Worm (Caenorhabditis elegans) whole organism, mixed stage, embryonic: ENCODE results near the gene rsf-1.

Experiments used
- M03D4.4 ChIP-seq: sonication (generic microtip); optimal IDR thresholded peaks from 2 replicates; lab custom pipeline; 2017; ENCODE audit warnings: mild to moderate bottlenecking, missing genetic modification characterization, missing compliant biosample characterization
- bed-3 ChIP-seq: fragments of 200-800 bp; sonication (Bioruptor generic); optimal IDR thresholded peaks from 3 replicates; lab custom pipeline; 2018; ENCODE audit warnings: mild to moderate bottlenecking, missing genetic modification characterization, moderate library complexity, missing compliant biosample characterization
- blmp-1 ChIP-seq: fragments of 150-350 bp; optimal IDR thresholded peaks from 2 replicates; lab custom pipeline; 2014; ENCODE audit warnings: missing biosample characterization, missing genetic modification characterization
- ceh-43 ChIP-seq: fragments of 200-800 bp; sonication (Bioruptor generic); optimal IDR thresholded peaks from 2 replicates; lab custom pipeline; 2018; ENCODE audit warnings: mild to moderate bottlenecking, missing genetic modification characterization, moderate library complexity, missing compliant biosample characterization
- ceh-83 ChIP-seq: fragments of 200-800 bp; sonication (Bioruptor generic); optimal IDR thresholded peaks from 2 replicates; lab custom pipeline; 2018; ENCODE audit warnings: mild to moderate bottlenecking, missing genetic modification characterization, missing compliant biosample characterization
- cnd-1 ChIP-seq: fragments of 200-800 bp; sonication (Bioruptor generic); optimal IDR thresholded peaks from 2 replicates; lab custom pipeline; 2018; ENCODE audit warnings: mild to moderate bottlenecking, missing genetic modification characterization, missing compliant biosample characterization
- drap-1 ChIP-seq: fragments of 200-800 bp; sonication (Bioruptor generic); optimal IDR thresholded peaks from 3 replicates; lab custom pipeline; 2018; ENCODE audit warnings: mild to moderate bottlenecking, missing genetic modification characterization, missing compliant biosample characterization
- elt-1 ChIP-seq: sonication (generic microtip); optimal IDR thresholded peaks from 2 replicates; lab custom pipeline; 2017; ENCODE audit warnings: missing genetic modification characterization, mild to moderate bottlenecking, missing compliant biosample characterization, antibody characterized with exemption, moderate library complexity, borderline replicate concordance; ENCODE audit not compliant: insufficient read depth
- elt-3 ChIP-seq: fragments of 150-350 bp; optimal IDR thresholded peaks from 2 replicates; lab custom pipeline; 2014; ENCODE audit warnings: missing biosample characterization, missing genetic modification characterization
- flh-1 ChIP-seq: fragments of 200-800 bp; sonication (Bioruptor generic); optimal IDR thresholded peaks from 2 replicates; lab custom pipeline; 2018; ENCODE audit warnings: mild to moderate bottlenecking, missing genetic modification characterization, moderate library complexity, missing compliant biosample characterization
- ham-2 ChIP-seq: fragments of 200-800 bp; sonication (Bioruptor generic); optimal IDR thresholded peaks from 2 replicates; lab custom pipeline; 2018; ENCODE audit warnings: mild to moderate bottlenecking, missing genetic modification characterization, missing compliant biosample characterization
- hlh-1 ChIP-seq: fragments of 150-350 bp; optimal IDR thresholded peaks from 2 replicates; lab custom pipeline; 2014; ENCODE audit warnings: missing biosample characterization, missing genetic modification reagents, missing genetic modification characterization
- lin-13 ChIP-seq: fragments of 150-350 bp; optimal IDR thresholded peaks from 2 replicates; lab custom pipeline; 2014; ENCODE audit warnings: missing biosample characterization, missing genetic modification characterization
- lin-32 ChIP-seq: fragments of 200-800 bp; sonication (Bioruptor generic); optimal IDR thresholded peaks from 2 replicates; lab custom pipeline; 2018; ENCODE audit warnings: mild to moderate bottlenecking, missing genetic modification characterization, missing compliant biosample characterization
- lsy-2 ChIP-seq: fragments of 150-350 bp; optimal IDR thresholded peaks from 2 replicates; lab custom pipeline; 2014; ENCODE audit warnings: missing biosample characterization, missing genetic modification characterization
- mab-5 ChIP-seq: fragments of 150-350 bp; optimal IDR thresholded peaks from 2 replicates; lab custom pipeline; 2014; ENCODE audit warnings: missing biosample characterization, missing genetic modification characterization
- mls-2 ChIP-seq: sonication (generic microtip); optimal IDR thresholded peaks from 2 replicates; lab custom pipeline; 2016; ENCODE audit warnings: mild to moderate bottlenecking, missing genetic modification characterization, moderate library complexity, missing compliant biosample characterization
- nhr-2 ChIP-seq: fragments of 150-350 bp; optimal IDR thresholded peaks from 2 replicates; lab custom pipeline; 2014; ENCODE audit warnings: missing biosample characterization, missing genetic modification characterization
- nhr-237 ChIP-seq: fragments of 150-350 bp; optimal IDR thresholded peaks from 2 replicates; lab custom pipeline; 2014; ENCODE audit warnings: missing biosample characterization, missing genetic modification characterization
- nhr-28 ChIP-seq: fragments of 150-350 bp; optimal IDR thresholded peaks from 2 replicates; lab custom pipeline; 2014; ENCODE audit warnings: missing biosample characterization, missing genetic modification characterization
- nhr-76 ChIP-seq: sonication (generic microtip); optimal IDR thresholded peaks from 2 replicates; lab custom pipeline; 2017; ENCODE audit warnings: missing biosample characterization, missing genetic modification characterization
- pha-4 ChIP-seq: fragments of 150-350 bp; optimal IDR thresholded peaks from 2 replicates; lab custom pipeline; 2018; ENCODE audit warnings: missing biosample characterization, missing genetic modification reagents, missing genetic modification characterization
- sem-2 ChIP-seq: fragments of 200-800 bp; sonication (Bioruptor generic); optimal IDR thresholded peaks from 2 replicates; lab custom pipeline; 2018; ENCODE audit warnings: mild to moderate bottlenecking, missing genetic modification characterization, missing compliant biosample characterization
- snpc-4 ChIP-seq: fragments of 150-350 bp; optimal IDR thresholded peaks from 2 replicates; lab custom pipeline; 2014; ENCODE audit warnings: missing biosample characterization, missing genetic modification characterization
- sptf-1 ChIP-seq: sonication (generic microtip); optimal IDR thresholded peaks from 2 replicates; lab custom pipeline; 2017; ENCODE audit warnings: mild to moderate bottlenecking, missing genetic modification characterization, moderate library complexity, missing compliant biosample characterization
- tbx-8 ChIP-seq: fragments of 200-800 bp; sonication (Bioruptor generic); optimal IDR thresholded peaks from 2 replicates; lab custom pipeline; 2018; ENCODE audit warnings: mild to moderate bottlenecking, missing genetic modification characterization, moderate library complexity, missing compliant biosample characterization
- unc-120 ChIP-seq: sonication (generic microtip); optimal IDR thresholded peaks from 2 replicates; lab custom pipeline; 2017; ENCODE audit warnings: missing genetic modification characterization, missing compliant biosample characterization; ENCODE audit not compliant: poor library complexity, severe bottlenecking
- unc-39 ChIP-seq: fragments of 150-350 bp; optimal IDR thresholded peaks from 2 replicates; lab custom pipeline; 2014; ENCODE audit warnings: missing biosample characterization, missing genetic modification characterization
- unc-62 ChIP-seq: fragments of 150-350 bp; optimal IDR thresholded peaks from 2 replicates; lab custom pipeline; 2014; ENCODE audit warnings: missing biosample characterization, missing genetic modification reagents, missing genetic modification characterization
- ztf-11 ChIP-seq: fragments of 150-350 bp; optimal IDR thresholded peaks from 2 replicates; lab custom pipeline; 2014; ENCODE audit warnings: missing biosample characterization, missing genetic modification characterization

The rsf-1 gene

DNA sequence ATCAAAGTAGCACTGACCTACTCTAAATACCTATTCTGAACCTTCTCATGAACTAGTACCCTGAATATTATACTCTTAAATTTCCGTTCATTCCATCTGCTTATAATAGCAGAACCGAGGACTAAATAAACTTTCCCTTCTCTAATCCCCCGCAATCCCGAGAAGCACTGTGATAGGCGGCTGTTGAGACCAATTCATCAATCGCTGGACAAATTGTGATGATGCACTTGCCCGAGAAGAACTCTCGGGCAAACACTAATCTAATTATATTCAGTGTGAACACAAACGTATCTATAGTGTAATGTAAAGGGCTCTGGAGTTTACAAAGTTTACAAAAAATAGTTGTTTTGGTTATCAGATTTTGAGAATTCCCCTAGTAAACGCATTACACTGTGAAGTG is 31.3 kb upstream of the rsf-1 start:
- no peak for TF ChIP-seq ham-2 (GFP tag; lab: Kevin White, UChicago)
- no peak for TF ChIP-seq nhr-76 (tag; lab: Kevin White, UChicago)
- no peak for TF ChIP-seq drap-1 (GFP tag; lab: Kevin White, UChicago)
- TF ChIP-seq hlh-1 = peak; percentile 79
- no peak for TF ChIP-seq sem-2
- peak; percentile 24 for TF ChIP-seq unc-120 (tag; lab: Kevin White, UChicago)
- TF ChIP-seq nhr-237 (tag; lab: Kevin White, UChicago) = no peak
- no peak for TF ChIP-seq cnd-1 (tag; lab: Kevin White, UChicago)
- TF ChIP-seq ceh-83 (GFP tag; lab: Kevin White, UChicago) = no peak
- TF ChIP-seq elt-3 (tag; lab: Kevin White, UChicago) = no peak
- TF ChIP-seq nhr-2 = no peak
- TF ChIP-seq bed-3 = no peak
- TF ChIP-seq snpc-4 (tag; lab: Kevin White, UChicago) = no peak
- TF ChIP-seq nhr-28 = no peak
- TF ChIP-seq unc-62 = peak; percentile 63
- TF ChIP-seq ztf-11 (tag; lab: Kevin White, UChicago) = no peak
- TF ChIP-seq lsy-2 (tag; lab: Kevin White, UChicago) = no peak
- no peak for TF ChIP-seq ceh-43
- TF ChIP-seq blmp-1 = no peak
- TF ChIP-seq elt-1 (tag; lab: Kevin White, UChicago) = no peak
- TF ChIP-seq, all 35 proteins: peak for 3

ce11 chrII:11275484-11275883 is 30.7 kb upstream of the rsf-1 start:
- TF ChIP-seq lin-32 (GFP tag; lab: Kevin White, UChicago) (no peak), hlh-1 (peak; percentile 81), unc-39 (tag; lab: Kevin White, UChicago) (no peak), mls-2 (tag; lab: Kevin White, UChicago) (no peak)

DNA sequence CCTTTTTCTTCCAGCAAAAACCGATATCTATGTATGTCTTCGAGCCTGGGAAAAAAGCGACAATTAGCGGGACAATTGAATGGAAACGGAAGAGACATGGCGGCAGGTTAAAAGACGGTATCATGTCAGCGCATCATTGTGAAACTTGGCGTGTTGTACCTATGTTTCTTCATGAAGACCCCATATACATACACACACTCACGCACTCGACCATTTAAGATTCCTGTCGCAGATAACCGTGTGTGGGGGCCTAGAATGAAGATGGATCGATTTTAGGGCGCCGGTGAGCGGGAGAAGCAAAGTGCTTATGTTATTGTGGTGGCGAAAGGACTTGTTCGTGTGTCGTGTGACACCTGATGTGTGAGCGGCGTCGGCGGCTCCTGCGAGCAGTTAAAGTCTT is 29.3 kb upstream of the rsf-1 start:
- TF ChIP-seq snpc-4 (tag; lab: Kevin White, UChicago) (no peak), ham-2 (GFP tag; lab: Kevin White, UChicago) (peak; percentile 0), tbx-8 (GFP tag; lab: Kevin White, UChicago) (no peak), blmp-1 (no peak), mab-5 (tag; lab: Kevin White, UChicago) (no peak), M03D4.4 (no peak), drap-1 (GFP tag; lab: Kevin White, UChicago) (no peak), pha-4 (tag; lab: Kevin White, UChicago) (no peak), elt-1 (tag; lab: Kevin White, UChicago) (peak; percentile 67), lin-13 (no peak)

DNA sequence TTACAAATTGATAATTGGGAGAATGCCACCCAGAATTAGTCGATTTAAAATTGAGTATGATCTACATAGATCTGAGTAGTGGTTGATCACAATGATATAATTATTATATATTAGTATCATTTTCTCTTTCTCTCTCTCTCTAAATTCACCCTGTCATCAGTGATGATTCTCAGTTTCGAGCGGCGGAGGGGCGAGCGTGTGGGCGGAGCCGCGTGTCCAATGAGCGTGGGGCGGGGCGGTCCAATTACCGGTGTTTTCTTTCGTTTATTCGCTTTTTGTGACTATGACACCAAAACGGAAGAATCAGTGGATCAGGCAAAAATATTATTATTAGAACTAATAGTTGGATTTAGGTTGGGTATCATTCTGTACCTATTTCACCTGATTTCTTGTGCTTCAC is 26.2 kb upstream of the rsf-1 start:
- TF ChIP-seq ztf-11 (tag; lab: Kevin White, UChicago) (no peak), lsy-2 (tag; lab: Kevin White, UChicago) (peak; percentile 40), flh-1 (no peak)

ce11 chrII:11281177-11281576 is 25.0 kb upstream of the rsf-1 start:
- TF ChIP-seq sptf-1 (tag; lab: Kevin White, UChicago) (no peak), lin-32 (GFP tag; lab: Kevin White, UChicago) (no peak), hlh-1 (peak; percentile 15), lsy-2 (tag; lab: Kevin White, UChicago) (no peak)

ce11 chrII:11281666-11282065 is 24.5 kb upstream of the rsf-1 start, which contains the start of gene unc-130:
Gene unc-130, plus strand, starts transcription at chrII:11281966.
- TF ChIP-seq unc-120 (tag; lab: Kevin White, UChicago) (no peak), lsy-2 (tag; lab: Kevin White, UChicago) (peak; percentile 65), pha-4 (tag; lab: Kevin White, UChicago) (no peak), sem-2 (no peak), bed-3 (no peak)
- TF ChIP-seq, all 35 proteins: peak for 1
